Worm (Caenorhabditis elegans) whole organism, early embryonic: ENCODE results near the gene nap-1.
"Not testable (repeated sequence)": the region's sequence is repeated elsewhere in the genome, so short reads cannot be mapped to it uniquely, and the experiment has no call there.

Experiments
- B0310.2 ChIP-seq: sonication (generic microtip); optimal IDR thresholded peaks from 2 replicates; lab custom pipeline; 2016; ENCODE audit warnings: mild to moderate bottlenecking, missing genetic modification characterization, missing compliant biosample characterization
- F13C5.2 ChIP-seq: sonication (generic microtip); optimal IDR thresholded peaks from 2 replicates; lab custom pipeline; 2017; ENCODE audit warnings: mild to moderate bottlenecking, missing genetic modification characterization, inconsistent platforms, missing compliant biosample characterization
- aly-1 ChIP-seq: sonication (generic microtip); optimal IDR thresholded peaks from 2 replicates; lab custom pipeline; 2016; ENCODE audit warnings: missing genetic modification characterization, missing compliant biosample characterization
- ama-1 ChIP-seq: fragments of 150-350 bp; optimal IDR thresholded peaks from 2 replicates; lab custom pipeline; 2014
- ceh-13 ChIP-seq: fragments of 200-800 bp; sonication (Bioruptor generic); optimal IDR thresholded peaks from 2 replicates; lab custom pipeline; 2018; ENCODE audit warnings: mild to moderate bottlenecking, missing genetic modification characterization, missing compliant biosample characterization
- ceh-36 ChIP-seq: sonication (generic microtip); optimal IDR thresholded peaks from 2 replicates; lab custom pipeline; 2016; ENCODE audit warnings: missing genetic modification characterization, inconsistent platforms, missing compliant biosample characterization
- ets-7 ChIP-seq: sonication (generic microtip); optimal IDR thresholded peaks from 2 replicates; lab custom pipeline; 2016; ENCODE audit warnings: missing genotype, missing genetic modification characterization, missing compliant biosample characterization
- flt-1 ChIP-seq: fragments of 200-800 bp; sonication (Bioruptor generic); IDR thresholded peaks from 2 replicates; pipeline ENCODE4 v1.3.6; 2022; ENCODE audit warnings: missing genetic modification characterization, missing compliant biosample characterization
- hmbx-1 ChIP-seq: sonication (generic microtip); optimal IDR thresholded peaks from 2 replicates; lab custom pipeline; 2016; ENCODE audit warnings: mild to moderate bottlenecking, missing genetic modification characterization, missing compliant biosample characterization
- hmg-4 ChIP-seq: fragments of 200-800 bp; sonication (Bioruptor generic); optimal IDR thresholded peaks from 2 replicates; lab custom pipeline; 2018; ENCODE audit warnings: mild to moderate bottlenecking, missing genetic modification characterization, missing compliant biosample characterization
- hnd-1 ChIP-seq: sonication (generic microtip); optimal IDR thresholded peaks from 2 replicates; lab custom pipeline; 2016; ENCODE audit warnings: missing genetic modification characterization, missing compliant biosample characterization
- pes-1 ChIP-seq: fragments of 200-800 bp; sonication (Bioruptor generic); IDR thresholded peaks from 2 replicates; pipeline ENCODE4 v1.3.6; 2022; ENCODE audit warnings: missing genetic modification reagents, missing genetic modification characterization, missing compliant biosample characterization
- scrt-1 ChIP-seq: fragments of 200-800 bp; sonication (Bioruptor generic); IDR thresholded peaks from 2 replicates; pipeline ENCODE4 v1.3.6; 2022; ENCODE audit warnings: missing genetic modification characterization, missing compliant biosample characterization
- sea-1 ChIP-seq: fragments of 200-800 bp; sonication (Bioruptor generic); conservative IDR thresholded peaks from 2 replicates; pipeline ENCODE4 v1.3.6; 2022; ENCODE audit warnings: missing genetic modification characterization, missing compliant biosample characterization
- tbx-11 ChIP-seq: fragments of 200-800 bp; sonication (Bioruptor generic); IDR thresholded peaks from 2 replicates; pipeline ENCODE4 v1.3.6; 2022; ENCODE audit warnings: missing genetic modification characterization, missing compliant biosample characterization
- tbx-37 ChIP-seq: fragments of 200-800 bp; sonication (Bioruptor generic); conservative IDR thresholded peaks from 2 replicates; pipeline ENCODE4 v1.3.6; 2022; ENCODE audit warnings: missing genetic modification reagents, missing genetic modification characterization, missing compliant biosample characterization
- tra-4 ChIP-seq: sonication (generic microtip); optimal IDR thresholded peaks from 2 replicates; lab custom pipeline; 2017; ENCODE audit warnings: missing genetic modification characterization, missing compliant biosample characterization

The nap-1 gene

DNA sequence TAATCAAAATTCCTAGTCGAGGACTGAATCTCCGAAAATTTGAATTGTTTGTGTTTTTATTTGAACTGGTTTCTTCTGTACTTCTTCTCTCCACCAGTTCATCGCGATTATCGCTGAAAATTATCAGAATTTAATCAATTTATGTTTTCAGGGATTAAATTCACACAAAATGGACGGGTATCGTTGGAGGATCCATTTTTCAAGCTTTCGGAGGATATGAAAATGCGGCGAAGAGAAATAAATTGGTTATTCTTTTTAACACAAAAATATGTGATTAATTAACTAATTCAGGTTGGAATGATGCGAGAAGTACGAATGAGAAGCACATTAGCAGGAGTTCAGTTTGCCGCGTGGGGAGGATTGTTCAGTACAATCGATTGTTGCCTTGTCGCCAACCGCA is 17.2 kb upstream of the nap-1 start, which contains the start of gene timm-17B.2:
timm-17B.2 (plus strand) TSS at position 301 of the 400 bp plus-strand sequence.
- TF ChIP-seq scrt-1 (GFP tag; lab: Robert Waterston, UW) = no peak
- no peak for TF ChIP-seq tbx-37 (GFP tag; lab: Robert Waterston, UW)
- no peak for TF ChIP-seq F13C5.2 (tag; lab: Kevin White, UChicago)
- no peak for TF ChIP-seq sea-1
- no peak for TF ChIP-seq ets-7 (tag; lab: Kevin White, UChicago)
- TF ChIP-seq ceh-13 (GFP tag; lab: Kevin White, UChicago) = no peak
- no peak for TF ChIP-seq ceh-36
- no peak for TF ChIP-seq tra-4 (tag; lab: Kevin White, UChicago)

DNA sequence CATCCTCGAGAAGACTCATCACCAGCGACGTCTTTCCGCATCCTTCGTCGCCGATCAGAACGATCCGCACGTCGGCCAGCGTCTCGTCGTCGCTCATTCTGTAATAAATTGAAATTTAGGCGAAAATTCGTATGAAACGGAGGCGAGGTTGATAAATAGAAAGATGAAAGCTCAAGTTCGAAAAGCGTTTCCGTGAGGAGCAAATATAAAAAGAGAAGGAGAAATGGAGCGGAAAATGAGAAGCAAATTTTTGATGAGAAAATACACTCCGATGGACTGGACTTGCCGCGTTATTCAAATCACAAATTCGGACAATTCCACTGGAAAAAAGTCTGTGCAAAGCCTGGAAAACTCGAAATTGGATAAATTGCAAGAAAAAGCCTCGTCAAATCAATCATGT is 15.0 kb upstream of the nap-1 start, which contains the start of gene D2096.11:
D2096.11 (minus strand) TSS at position 101 of the 400 bp plus-strand sequence.
- TF ChIP-seq flt-1 (GFP tag; lab: Robert Waterston, UW) (no peak), ceh-36 (no peak), hnd-1 (tag; lab: Kevin White, UChicago) (no peak), sea-1 (no peak), scrt-1 (GFP tag; lab: Robert Waterston, UW) (no peak), pes-1 (no peak), ama-1 (lab: Kevin White, UChicago) (no peak), tbx-11 (GFP tag; lab: Robert Waterston, UW) (no peak), hmg-4 (no peak), B0310.2 (tag; lab: Kevin White, UChicago) (no peak), tra-4 (tag; lab: Kevin White, UChicago) (no peak), ceh-13 (GFP tag; lab: Kevin White, UChicago) (no peak), aly-1 (tag; lab: Kevin White, UChicago) (no peak), hmbx-1 (tag; lab: Kevin White, UChicago) (no peak), F13C5.2 (tag; lab: Kevin White, UChicago) (no peak), ets-7 (tag; lab: Kevin White, UChicago) (no peak), tbx-37 (GFP tag; lab: Robert Waterston, UW) (no peak)

DNA sequence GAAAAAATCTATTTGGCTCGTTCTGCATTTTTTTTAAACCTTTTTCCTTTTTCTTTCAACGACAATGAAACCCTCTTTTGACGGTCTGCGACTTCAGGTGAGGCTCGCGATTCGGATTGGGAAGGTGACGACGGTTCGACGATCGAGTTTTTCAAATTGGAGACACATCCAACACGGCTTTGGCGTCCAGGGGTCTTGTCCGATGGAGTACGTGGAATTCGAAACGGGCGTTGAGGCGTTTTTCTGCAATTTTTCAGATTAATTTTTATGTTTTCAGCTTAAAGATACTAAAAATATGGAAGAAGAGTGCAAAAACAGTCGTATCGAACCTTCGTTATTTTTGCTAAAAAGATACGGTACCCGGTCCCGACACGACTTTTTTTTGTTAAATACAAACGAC is 10.0 kb upstream of the nap-1 start, which contains the start of gene D2096.10:
D2096.10 (minus strand) TSS at position 101 of the 400 bp plus-strand sequence.
- TF ChIP-seq ceh-36; sea-1; hnd-1 (tag; lab: Kevin White, UChicago): not testable (repeated sequence)

DNA sequence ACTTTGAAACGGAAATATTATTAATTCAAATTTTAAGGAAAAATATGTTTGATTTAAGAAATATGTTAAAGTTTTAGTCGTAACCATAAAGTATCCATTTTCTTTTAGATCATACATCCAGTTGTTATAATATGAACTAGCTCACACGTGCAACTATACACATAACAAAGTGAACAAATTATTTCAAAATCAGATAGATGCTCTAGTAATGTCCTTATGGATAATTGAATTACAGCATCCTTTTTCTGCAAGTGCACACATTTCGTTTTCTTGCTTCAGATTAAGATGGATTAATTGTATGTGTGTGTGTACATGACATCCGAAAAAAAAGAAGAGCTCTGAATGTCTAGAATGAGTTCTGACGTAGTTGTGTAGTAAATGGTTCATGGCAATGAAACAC is 6.5 kb upstream of the nap-1 start:
- TF ChIP-seq flt-1 (GFP tag; lab: Robert Waterston, UW) (no peak), aly-1 (tag; lab: Kevin White, UChicago) (no peak), F13C5.2 (tag; lab: Kevin White, UChicago) (no peak), tra-4 (tag; lab: Kevin White, UChicago) (no peak)

DNA sequence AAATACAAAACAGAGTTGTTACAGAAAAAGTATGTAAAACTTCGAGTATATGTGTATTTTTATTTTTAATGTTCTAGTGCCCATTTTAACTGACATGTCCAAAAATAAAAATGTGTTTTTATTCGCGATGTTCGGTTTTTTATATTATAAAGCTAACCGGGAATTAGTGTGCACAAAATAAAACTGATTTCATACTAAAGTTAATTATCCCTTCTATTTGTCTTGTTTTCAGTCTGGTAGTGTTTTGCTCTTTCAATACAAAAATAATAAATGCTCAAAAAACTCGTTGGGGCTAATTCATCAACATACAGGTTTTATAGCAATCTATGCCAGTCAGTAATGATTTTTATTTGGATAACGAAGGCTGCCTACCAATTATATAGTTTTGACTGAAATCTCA is 5.6 kb upstream of the nap-1 start:
- no peak for TF ChIP-seq ceh-13 (GFP tag; lab: Kevin White, UChicago)
- no peak for TF ChIP-seq ceh-36
- no peak for TF ChIP-seq ets-7 (tag; lab: Kevin White, UChicago)
- TF ChIP-seq ama-1 (lab: Kevin White, UChicago) = no peak
- TF ChIP-seq hmbx-1 (tag; lab: Kevin White, UChicago) = no peak
- TF ChIP-seq B0310.2 (tag; lab: Kevin White, UChicago) = no peak
- TF ChIP-seq tra-4 (tag; lab: Kevin White, UChicago) = no peak
- TF ChIP-seq F13C5.2 (tag; lab: Kevin White, UChicago) = no peak
- no peak for TF ChIP-seq aly-1 (tag; lab: Kevin White, UChicago)
- no peak for TF ChIP-seq flt-1 (GFP tag; lab: Robert Waterston, UW)
- TF ChIP-seq hmg-4 = no peak

DNA sequence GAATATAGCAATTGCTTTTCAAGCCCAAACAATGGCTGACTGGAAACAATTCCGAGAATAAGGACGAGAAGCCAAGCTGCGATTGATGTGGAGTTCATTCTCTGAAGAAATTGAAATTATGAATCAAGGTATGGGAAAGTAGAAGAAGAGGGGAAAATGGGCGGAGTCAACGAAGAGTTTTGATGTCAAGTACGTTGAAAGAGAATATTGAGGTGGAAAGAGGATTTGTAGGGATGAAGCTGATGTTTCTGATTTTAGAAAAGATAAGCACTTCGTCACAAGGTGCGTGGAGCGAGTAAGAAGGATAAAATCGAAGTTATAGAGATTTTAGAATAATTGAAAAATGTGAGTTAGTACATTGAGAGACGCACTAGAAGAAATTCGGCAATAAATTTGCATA is 3.6 kb upstream of the nap-1 start, which contains the start of gene D2096.9:
D2096.9 (minus strand) TSS at position 101 of the 400 bp plus-strand sequence.
- TF ChIP-seq hnd-1 (tag; lab: Kevin White, UChicago) (no peak), pes-1 (no peak), flt-1 (GFP tag; lab: Robert Waterston, UW) (no peak), ama-1 (lab: Kevin White, UChicago) (no peak), ets-7 (tag; lab: Kevin White, UChicago) (no peak), hmg-4 (no peak), tra-4 (tag; lab: Kevin White, UChicago) (no peak), B0310.2 (tag; lab: Kevin White, UChicago) (no peak), ceh-36 (no peak), ceh-13 (GFP tag; lab: Kevin White, UChicago) (no peak), scrt-1 (GFP tag; lab: Robert Waterston, UW) (no peak), F13C5.2 (tag; lab: Kevin White, UChicago) (no peak), sea-1 (no peak), tbx-37 (GFP tag; lab: Robert Waterston, UW) (no peak), tbx-11 (GFP tag; lab: Robert Waterston, UW) (no peak)

DNA sequence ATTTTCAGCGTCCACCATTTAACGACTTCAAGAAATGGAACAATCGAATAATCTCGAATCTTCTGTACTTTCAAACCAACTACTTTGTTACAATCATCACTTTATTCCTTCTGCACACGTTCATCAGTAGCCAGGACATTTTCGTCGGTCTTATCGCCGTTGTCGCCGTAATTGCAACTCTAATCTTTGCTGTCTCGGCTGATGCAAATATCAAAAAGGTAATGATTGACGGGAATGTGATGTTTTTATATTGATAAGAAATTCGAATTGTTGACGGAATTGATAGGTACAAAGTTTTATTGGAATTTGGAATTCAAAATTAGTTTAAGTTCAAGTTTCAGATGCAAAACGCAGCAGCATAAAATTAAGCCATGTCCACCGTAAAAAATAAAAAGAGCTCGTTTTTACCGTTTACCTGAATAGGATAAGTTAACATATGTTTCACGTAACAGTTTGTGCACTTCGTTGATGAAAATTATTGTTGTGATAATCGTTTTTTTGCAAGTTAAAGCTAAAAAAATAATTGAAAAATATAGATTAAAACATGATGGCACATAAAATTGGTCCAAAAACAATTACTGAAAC is 1.2 kb upstream of the nap-1 start:
- TF ChIP-seq scrt-1 (GFP tag; lab: Robert Waterston, UW) = no peak

DNA sequence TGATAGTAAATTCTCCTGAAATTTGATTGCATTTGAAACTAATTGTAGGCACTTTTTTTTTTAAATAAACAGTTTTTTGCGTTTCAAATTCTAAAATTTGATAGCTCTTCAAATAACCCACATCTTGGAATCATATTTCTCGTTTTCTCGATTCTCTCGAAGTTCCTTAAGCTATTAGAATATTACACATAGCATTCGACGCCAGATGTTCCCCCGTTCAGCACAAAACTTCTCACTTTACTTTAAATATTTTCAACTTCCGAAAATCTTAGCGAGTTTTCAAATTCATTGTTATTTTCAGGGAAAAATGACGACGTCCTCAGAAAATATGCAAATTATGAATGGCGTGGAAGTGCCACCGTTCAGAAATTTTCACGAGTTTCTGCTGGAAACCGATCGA is 564 bp upstream of the nap-1 start, which contains the start of gene praf-3:
praf-3 (plus strand) TSS at position 301 of the 400 bp plus-strand sequence.
- TF ChIP-seq ceh-36 = no peak
